Worm (Caenorhabditis elegans) whole organism, L3 larva: ENCODE results near the gene C07E3.10.

ENCODE experiments used
- R02D3.7 ChIP-seq: fragments of 150-350 bp; optimal IDR thresholded peaks from 2 replicates; lab custom pipeline; 2014; ENCODE audit warnings: missing biosample characterization, missing genetic modification characterization
- aly-2 ChIP-seq: fragments of 150-350 bp; optimal IDR thresholded peaks from 2 replicates; lab custom pipeline; 2014; ENCODE audit warnings: missing biosample characterization, missing genetic modification characterization
- ceh-28 ChIP-seq: fragments of 150-350 bp; optimal IDR thresholded peaks from 2 replicates; lab custom pipeline; 2014; ENCODE audit warnings: missing biosample characterization, missing genetic modification reagents, missing genetic modification characterization
- daf-12 ChIP-seq: fragments of 150-350 bp; optimal IDR thresholded peaks from 2 replicates; lab custom pipeline; 2014; ENCODE audit warnings: missing biosample characterization, missing genetic modification reagents, missing genetic modification characterization
- egl-27 ChIP-seq: sonication (generic microtip); optimal IDR thresholded peaks from 4 replicates; lab custom pipeline; 2017; ENCODE audit warnings: missing biosample characterization, missing genetic modification reagents, missing genetic modification characterization
- egl-5 ChIP-seq: fragments of 150-350 bp; optimal IDR thresholded peaks from 2 replicates; lab custom pipeline; 2017; ENCODE audit warnings: missing biosample characterization, missing genetic modification reagents, missing genetic modification characterization, inconsistent platforms
- elt-2 ChIP-seq: sonication (generic microtip); optimal IDR thresholded peaks from 2 replicates; lab custom pipeline; 2016; ENCODE audit warnings: missing genetic modification reagents, mild to moderate bottlenecking, missing genetic modification characterization, missing compliant biosample characterization
- eor-1 ChIP-seq, 2 experiments: fragments of 150-350 bp; optimal IDR thresholded peaks; 2 replicates each; lab custom pipeline; 2014 to 2018; ENCODE audit warnings: missing biosample characterization in 2 of 2, missing genetic modification characterization in 2 of 2
- fkh-10 ChIP-seq: sonication (generic microtip); optimal IDR thresholded peaks from 2 replicates; lab custom pipeline; 2017; ENCODE audit warnings: missing biosample characterization, missing genetic modification reagents, missing genetic modification characterization
- fkh-2 ChIP-seq: fragments of 150-350 bp; optimal IDR thresholded peaks from 2 replicates; lab custom pipeline; 2014; ENCODE audit warnings: missing biosample characterization, missing genetic modification reagents, missing genetic modification characterization
- fos-1 ChIP-seq: fragments of 150-350 bp; optimal IDR thresholded peaks from 2 replicates; lab custom pipeline; 2014; ENCODE audit warnings: missing biosample characterization, missing genetic modification characterization
- hmg-11 ChIP-seq: sonication (generic microtip); optimal IDR thresholded peaks from 2 replicates; lab custom pipeline; 2016; ENCODE audit warnings: missing genetic modification characterization, missing compliant biosample characterization
- jun-1 ChIP-seq: fragments of 150-350 bp; optimal IDR thresholded peaks from 2 replicates; lab custom pipeline; 2014; ENCODE audit warnings: missing biosample characterization, missing genetic modification reagents, missing genetic modification characterization
- lin-15B ChIP-seq: fragments of 150-350 bp; optimal IDR thresholded peaks from 2 replicates; lab custom pipeline; 2014; ENCODE audit warnings: missing biosample characterization, missing genetic modification characterization
- lin-39 ChIP-seq: fragments of 150-350 bp; optimal IDR thresholded peaks from 2 replicates; lab custom pipeline; 2018; ENCODE audit warnings: missing biosample characterization, missing genetic modification reagents, missing genetic modification characterization
- lsy-12 ChIP-seq: sonication (generic microtip); optimal IDR thresholded peaks from 2 replicates; lab custom pipeline; 2016; ENCODE audit warnings: mild to moderate bottlenecking, missing genetic modification characterization, missing compliant biosample characterization
- mdl-1 ChIP-seq: fragments of 150-350 bp; optimal IDR thresholded peaks from 2 replicates; lab custom pipeline; 2014; ENCODE audit warnings: missing biosample characterization, missing genetic modification characterization
- mml-1 ChIP-seq: fragments of 150-350 bp; sonication (generic microtip); optimal IDR thresholded peaks from 3 replicates; lab custom pipeline; 2014; ENCODE audit warnings: missing biosample characterization, missing genetic modification characterization
- nfya-1 ChIP-seq: sonication (generic microtip); optimal IDR thresholded peaks from 2 replicates; lab custom pipeline; 2017; ENCODE audit warnings: missing genetic modification characterization, mild to moderate bottlenecking, missing compliant biosample characterization, antibody characterized with exemption, moderate library complexity; ENCODE audit not compliant: insufficient read depth
- nhr-12 ChIP-seq: fragments of 150-350 bp; optimal IDR thresholded peaks from 2 replicates; lab custom pipeline; 2014; ENCODE audit warnings: missing biosample characterization, missing genetic modification characterization
- nhr-23 ChIP-seq: fragments of 150-350 bp; optimal IDR thresholded peaks from 2 replicates; lab custom pipeline; 2014; ENCODE audit warnings: missing biosample characterization, missing genetic modification reagents, missing genetic modification characterization
- nhr-237 ChIP-seq: fragments of 150-350 bp; optimal IDR thresholded peaks from 2 replicates; lab custom pipeline; 2014; ENCODE audit warnings: missing biosample characterization, missing genetic modification characterization
- nhr-28 ChIP-seq: fragments of 150-350 bp; optimal IDR thresholded peaks from 2 replicates; lab custom pipeline; 2014; ENCODE audit warnings: missing biosample characterization, missing genetic modification characterization
- nhr-76 ChIP-seq: fragments of 150-350 bp; sonication (generic microtip); optimal IDR thresholded peaks from 5 replicates; lab custom pipeline; 2014; ENCODE audit warnings: missing biosample characterization, missing genetic modification characterization
- nhr-77 ChIP-seq: fragments of 150-350 bp; optimal IDR thresholded peaks from 2 replicates; lab custom pipeline; 2014; ENCODE audit warnings: missing biosample characterization, missing genetic modification characterization
- pha-4 ChIP-seq: fragments of 150-350 bp; optimal IDR thresholded peaks from 2 replicates; lab custom pipeline; 2014; ENCODE audit warnings: missing biosample characterization, missing genetic modification reagents, missing genetic modification characterization
- pqm-1 ChIP-seq: fragments of 150-350 bp; optimal IDR thresholded peaks from 2 replicates; lab custom pipeline; 2017; ENCODE audit warnings: missing biosample characterization, missing genetic modification characterization, inconsistent platforms
- sea-2 ChIP-seq: fragments of 150-350 bp; sonication (generic microtip); optimal IDR thresholded peaks from 4 replicates; lab custom pipeline; 2014; ENCODE audit warnings: missing biosample characterization, missing genetic modification reagents, missing genetic modification characterization
- tbx-2 ChIP-seq: sonication (generic microtip); optimal IDR thresholded peaks from 2 replicates; lab custom pipeline; 2016; ENCODE audit warnings: mild to moderate bottlenecking, missing genetic modification characterization, missing compliant biosample characterization
- unc-39 ChIP-seq: sonication (generic microtip); optimal IDR thresholded peaks from 4 replicates; lab custom pipeline; 2017; ENCODE audit warnings: missing biosample characterization, missing genetic modification characterization
- unc-62 ChIP-seq: fragments of 150-350 bp; sonication (generic microtip); optimal IDR thresholded peaks from 4 replicates; lab custom pipeline; 2014; ENCODE audit warnings: missing biosample characterization, missing genetic modification reagents, missing genetic modification characterization
- ztf-11 ChIP-seq: fragments of 150-350 bp; optimal IDR thresholded peaks from 2 replicates; lab custom pipeline; 2014; ENCODE audit warnings: missing biosample characterization, missing genetic modification characterization
- ztf-4 ChIP-seq: fragments of 150-350 bp; optimal IDR thresholded peaks from 2 replicates; lab custom pipeline; 2014; ENCODE audit warnings: missing biosample characterization, missing genetic modification characterization

C07E3.10 gene

ce11 chrII:10325615-10326232, 20.5 kb upstream of the C07E3.10 start, which contains the start of gene appg-1:
appg-1 (plus strand) TSS chrII:10326041.
- TF ChIP-seq elt-2 (tag; lab: Kevin White, UChicago): no peak
- TF ChIP-seq egl-27 (tag; lab: Kevin White, UChicago): no peak
- TF ChIP-seq ztf-4 (tag; lab: Kevin White, UChicago): no peak
- TF ChIP-seq sea-2 (GFP tag; lab: Kevin White, UChicago): no peak
- no peak for TF ChIP-seq mdl-1 (tag; lab: Kevin White, UChicago)
- no peak for TF ChIP-seq tbx-2 (tag; lab: Kevin White, UChicago)

DNA sequence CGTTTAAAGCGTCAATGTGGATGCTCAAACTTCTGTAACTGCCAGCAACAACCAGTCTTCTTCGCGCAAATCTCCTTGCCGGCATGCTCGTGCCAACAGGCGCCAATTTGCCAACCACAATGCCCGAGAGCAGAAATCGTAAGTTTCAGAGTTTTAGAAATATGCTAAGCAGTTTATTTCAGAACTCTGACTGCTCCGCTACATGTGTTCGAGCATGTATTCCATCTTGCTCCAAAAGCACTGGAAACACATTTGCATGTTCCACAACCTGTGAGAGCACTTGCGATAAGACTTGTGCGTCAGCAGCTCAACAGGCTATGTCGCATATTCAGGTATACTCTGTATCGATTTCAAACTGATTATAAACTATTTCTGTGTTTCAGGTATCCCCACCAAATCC, 16.4 kb upstream of the C07E3.10 start:
- no peak for TF ChIP-seq unc-39
- TF ChIP-seq tbx-2 (tag; lab: Kevin White, UChicago): no peak
- TF ChIP-seq nhr-12: no peak
- TF ChIP-seq eor-1 (tag; optimal IDR thresholded peaks at IDR 0.05; lab: Kevin White, UChicago): no peak
- TF ChIP-seq R02D3.7: no peak
- TF ChIP-seq fos-1 (tag; lab: Kevin White, UChicago): no peak
- no peak for TF ChIP-seq fkh-10
- TF ChIP-seq ceh-28 (tag; lab: Kevin White, UChicago): no peak
- TF ChIP-seq jun-1 (tag; lab: Kevin White, UChicago): no peak
- no peak for TF ChIP-seq egl-5 (tag; lab: Kevin White, UChicago)
- TF ChIP-seq nhr-237 (tag; lab: Kevin White, UChicago): no peak
- no peak for TF ChIP-seq ztf-4 (tag; lab: Kevin White, UChicago)
- TF ChIP-seq mml-1 (tag; lab: Kevin White, UChicago): no peak
- TF ChIP-seq fkh-2 (tag; lab: Kevin White, UChicago): no peak
- TF ChIP-seq egl-27 (tag; lab: Kevin White, UChicago): no peak
- TF ChIP-seq nhr-28: no peak

DNA sequence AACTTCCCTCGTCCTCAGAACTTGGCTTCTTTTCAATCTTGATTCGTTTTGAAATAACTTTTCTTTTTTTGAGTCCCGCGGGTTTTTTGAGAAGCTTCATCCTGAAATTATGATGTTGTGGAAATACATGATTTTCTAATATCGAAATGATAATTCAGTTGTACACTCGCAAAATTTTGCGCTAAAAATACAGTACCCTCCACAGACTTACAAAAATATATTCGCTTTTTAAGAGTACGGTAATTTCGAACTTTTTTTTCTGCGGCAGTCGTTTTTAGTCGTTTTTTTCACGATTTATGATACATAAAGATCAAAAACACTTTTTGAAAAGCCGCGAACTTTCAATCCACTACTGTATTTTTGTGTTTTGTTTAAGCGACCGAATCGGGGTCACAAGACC, 1.2 kb upstream of the C07E3.10 start, which contains the start of gene pro-2:
Gene pro-2, minus strand, starts transcription at position 101 of the 400 bp plus-strand sequence.
- TF ChIP-seq unc-39: no peak
- TF ChIP-seq nhr-77: no peak
- TF ChIP-seq pha-4: no peak
- no peak for TF ChIP-seq jun-1 (tag; lab: Kevin White, UChicago)
- TF ChIP-seq pqm-1 (tag; lab: Kevin White, UChicago): no peak
- TF ChIP-seq unc-62: no peak
- TF ChIP-seq egl-5 (tag; lab: Kevin White, UChicago): no peak
- TF ChIP-seq daf-12 (tag; lab: Kevin White, UChicago): no peak
- no peak for TF ChIP-seq ztf-11 (tag; lab: Kevin White, UChicago)

DNA sequence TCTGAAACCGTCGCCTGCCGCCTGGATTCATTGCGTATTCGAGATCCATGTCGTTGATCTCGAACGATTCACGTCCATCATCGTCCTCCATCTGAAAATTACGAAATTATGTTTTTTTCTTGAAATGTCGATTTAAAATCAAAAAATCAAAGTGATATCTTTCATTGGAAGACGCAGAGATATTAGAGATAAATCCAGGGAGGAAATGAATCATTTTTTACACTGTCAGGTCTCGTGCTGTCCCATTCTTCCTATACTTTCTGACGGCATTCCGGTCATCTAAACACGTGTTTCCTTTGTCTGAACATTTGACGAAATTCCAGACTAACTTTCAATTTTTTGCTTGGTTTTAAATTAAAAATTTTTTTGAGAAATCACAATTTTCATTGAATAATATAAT, 3.7 kb downstream of the C07E3.10 start, which contains the start of gene stip-1:
Gene stip-1, minus strand, starts transcription at position 98 of the 400 bp plus-strand sequence.
- no peak for TF ChIP-seq lsy-12 (tag; lab: Kevin White, UChicago)
- TF ChIP-seq nhr-76 (tag; lab: Kevin White, UChicago): no peak
- no peak for TF ChIP-seq nhr-23 (tag; lab: Kevin White, UChicago)
- TF ChIP-seq lin-39: no peak
- TF ChIP-seq pha-4: no peak
- TF ChIP-seq aly-2: no peak
- TF ChIP-seq hmg-11: no peak
- no peak for TF ChIP-seq pqm-1 (tag; lab: Kevin White, UChicago)
- TF ChIP-seq nfya-1 (tag; lab: Kevin White, UChicago): no peak
- TF ChIP-seq mml-1 (tag; lab: Kevin White, UChicago): no peak
- TF ChIP-seq, all 47 proteins: peak for 0

- no peak for TF ChIP-seq tbx-2 (tag; lab: Kevin White, UChicago)
- peak; percentile 23 for TF ChIP-seq nhr-23 (tag; lab: Kevin White, UChicago)
- TF ChIP-seq pha-4: peak; percentile 39
- TF ChIP-seq lin-15B (tag; lab: Kevin White, UChicago): peak; percentile 72
- peak; percentile 1 for TF ChIP-seq R02D3.7
These were observed 4.3 kb downstream of the C07E3.10 start, which contains the start of gene C07E3.9 for ce11 chrII:10350487-10350886. C07E3.9 (plus strand) TSS chrII:10350756.
